Worm (Caenorhabditis elegans): Measurements from ENCODE around the gene ZK105.12.

DNA sequence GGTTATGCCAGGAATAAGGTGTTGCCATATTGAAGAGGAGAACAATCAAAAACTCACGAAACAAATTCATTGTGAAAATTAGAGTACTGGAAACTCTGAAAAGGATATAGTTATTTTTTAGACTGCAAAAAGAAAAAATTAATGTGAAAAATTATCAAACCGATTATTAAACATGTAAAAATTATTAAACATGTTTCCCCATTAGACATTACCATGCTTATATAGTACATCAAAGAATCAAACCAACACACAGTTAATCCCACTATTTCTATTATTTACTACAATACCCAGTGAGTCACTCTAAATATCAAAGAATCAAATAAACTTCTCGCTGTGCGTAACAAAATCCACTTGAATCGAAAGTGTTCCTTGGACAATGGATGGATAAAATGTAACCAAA lies 2.9 kb downstream of the ZK105.12 start, which contains the start of gene ZK105.13:
- TF ChIP-seq ets-7 (tag; optimal IDR thresholded peaks at IDR 0.05): no peak
- no peak for TF ChIP-seq flt-1 (GFP tag; IDR thresholded peaks at IDR 0.05)
- TF ChIP-seq tbx-37 (GFP tag; conservative IDR thresholded peaks at IDR 0.05): no peak
- no peak for TF ChIP-seq ama-1 (optimal IDR thresholded peaks at IDR 0.05)
- TF ChIP-seq sea-1 (GFP tag; conservative IDR thresholded peaks at IDR 0.05): no peak
- no peak for TF ChIP-seq scrt-1 (GFP tag; IDR thresholded peaks at IDR 0.05)
- no peak for TF ChIP-seq ceh-36 (tag; optimal IDR thresholded peaks at IDR 0.05)
- TF ChIP-seq tra-4 (tag; optimal IDR thresholded peaks at IDR 0.05): no peak
- no peak for TF ChIP-seq hmbx-1 (tag; optimal IDR thresholded peaks at IDR 0.05)
- TF ChIP-seq hnd-1 (tag; optimal IDR thresholded peaks at IDR 0.05): no peak

Data from whole organism, early embryonic.